Worm (Caenorhabditis elegans): ENCODE measurements around the gene col-127.
"Not testable (repeated sequence)": the region's sequence is repeated elsewhere in the genome, so short reads cannot be mapped to it uniquely, and the experiment has no call there.

DNA sequence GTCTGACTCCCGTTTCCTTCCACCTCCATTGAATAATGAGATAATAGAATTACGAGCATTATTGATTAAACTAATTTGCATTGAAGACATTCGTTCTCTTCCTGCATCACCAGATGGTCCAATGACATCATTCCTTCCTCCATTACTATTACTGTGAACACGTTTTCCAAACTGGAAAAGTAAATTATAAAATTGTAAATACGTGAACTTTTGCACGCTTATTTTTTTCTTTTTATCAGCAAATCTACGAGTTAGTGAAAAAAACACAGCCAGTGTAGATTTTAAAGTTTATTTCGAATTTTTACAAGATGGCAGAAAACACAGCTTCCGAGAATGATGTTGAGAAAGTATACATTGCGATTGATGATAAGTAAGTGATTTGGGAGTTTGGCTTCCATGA lies 12.3 kb downstream of the col-127 start, which contains the start of gene C05C12.1:
- not testable (repeated sequence) for TF ChIP-seq aly-2, unc-62, nhr-28, R02D3.7 (tag; optimal IDR thresholded peaks at IDR 0.05)
- peak in 1 of 2 experiments; percentile 42 for TF ChIP-seq unc-62 (GFP tag; optimal IDR thresholded peaks at IDR 0.05 in 1 of 2)
